Fruit fly (Drosophila melanogaster) whole organism, larva: Measurements from ENCODE around the gene RabX4.

Experiments used
- noc ChIP-seq: fragments of 200-800 bp; sonication (Bioruptor generic); optimal IDR thresholded peaks from 3 replicates; lab custom pipeline; 2019; ENCODE audit warnings: missing biosample characterization, mild to moderate bottlenecking, missing genetic modification characterization, moderate library complexity

RabX4 gene

DNA sequence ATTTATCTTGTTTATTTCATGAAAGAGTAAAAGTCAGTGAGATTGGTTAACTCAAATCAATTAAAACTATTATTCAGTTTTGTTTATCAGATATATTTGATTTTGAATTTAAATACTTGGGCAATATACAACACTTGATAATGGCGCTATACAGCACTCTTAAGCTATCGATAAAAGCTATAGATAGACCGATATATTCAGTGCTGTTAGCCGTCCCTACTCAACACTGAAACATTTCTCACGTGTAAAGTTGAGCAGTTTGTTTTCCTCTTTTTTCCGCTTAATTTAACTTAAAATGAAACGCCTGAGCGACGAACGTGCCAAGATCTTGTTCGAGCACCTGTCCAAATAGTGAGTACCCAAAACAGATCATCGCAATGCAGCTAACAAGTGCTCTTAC is 22.2 kb upstream of the RabX4 start, which contains the start of gene CG7006:
CG7006 (plus strand) TSS at position 208 of the 400 bp plus-strand sequence.
- TF ChIP-seq noc, result no peak

DNA sequence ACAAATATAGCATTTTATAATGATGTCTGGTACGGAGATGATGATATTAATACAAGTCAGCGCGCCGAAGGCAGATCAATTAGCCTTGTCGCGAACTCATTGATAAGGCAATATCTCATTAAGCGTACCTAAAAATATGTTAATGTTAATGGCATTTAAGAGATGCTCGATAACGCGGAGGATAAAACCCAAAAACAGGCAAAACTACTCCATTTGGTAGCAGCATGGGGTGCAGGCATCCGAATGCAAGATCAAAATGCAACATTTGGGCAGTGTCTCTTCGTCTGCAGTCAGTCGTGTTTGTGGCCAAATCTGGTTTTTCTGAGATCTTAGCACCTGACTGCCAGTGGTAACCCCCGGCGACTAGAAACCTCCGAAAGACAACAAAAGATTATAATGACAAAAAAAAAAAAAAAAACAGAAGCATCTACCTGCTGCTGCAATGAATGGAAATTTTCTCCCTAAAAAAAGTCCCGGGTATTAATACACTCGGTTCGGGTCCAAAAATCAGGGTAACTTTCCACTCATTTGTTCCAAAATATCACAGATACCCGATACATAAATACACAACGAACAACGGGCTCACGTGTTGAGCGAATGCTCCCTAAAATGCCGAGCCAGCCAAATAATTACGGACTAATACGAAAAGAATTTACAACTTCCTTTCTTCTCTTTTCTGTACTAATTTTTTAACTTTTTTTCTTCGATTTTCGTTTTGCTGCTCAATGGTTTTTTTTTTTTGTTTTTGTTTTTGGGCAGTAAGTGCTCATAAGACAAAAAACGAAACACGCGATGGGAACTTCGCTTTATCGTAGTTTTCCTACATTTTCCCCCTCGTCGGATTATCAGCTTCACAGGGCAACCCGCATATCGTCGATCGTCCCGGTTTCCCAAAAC is 18.0 kb upstream of the RabX4 start:
- TF ChIP-seq noc, result no peak

- TF ChIP-seq noc, result peak; percentile 56
These were observed 16.9 kb upstream of the RabX4 start for dm6 chr3R:24845148-24845547.

DNA sequence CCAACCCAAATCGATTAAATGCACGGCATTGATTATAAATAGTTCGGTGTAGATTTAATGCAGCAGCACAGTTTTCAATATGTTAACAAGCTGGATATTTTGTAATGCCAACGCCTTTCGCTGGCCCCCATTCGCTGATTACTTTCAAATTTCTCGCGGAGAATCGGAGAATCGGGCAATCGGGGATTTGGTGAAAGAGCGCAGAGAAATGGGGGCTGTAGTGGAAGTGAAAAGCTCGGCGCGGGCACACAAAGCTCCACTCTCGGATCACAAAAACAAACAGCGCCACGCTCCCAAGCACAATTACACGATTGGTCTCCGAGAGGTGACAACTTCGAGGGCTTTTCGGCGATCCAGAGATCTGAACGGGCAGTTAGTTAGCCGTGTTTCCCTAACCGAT is 13.4 kb upstream of the RabX4 start, which contains the start of gene Esp:
Esp (plus strand) TSS at position 301 of the 400 bp plus-strand sequence.
- no peak for TF ChIP-seq noc

- no peak for TF ChIP-seq noc
These were observed 12.9 kb upstream of the RabX4 start, which contains the start of gene CG33658 for dm6 chr3R:24841063-24841462. CG33658 (minus strand) TSS chr3R:24841163.

DNA sequence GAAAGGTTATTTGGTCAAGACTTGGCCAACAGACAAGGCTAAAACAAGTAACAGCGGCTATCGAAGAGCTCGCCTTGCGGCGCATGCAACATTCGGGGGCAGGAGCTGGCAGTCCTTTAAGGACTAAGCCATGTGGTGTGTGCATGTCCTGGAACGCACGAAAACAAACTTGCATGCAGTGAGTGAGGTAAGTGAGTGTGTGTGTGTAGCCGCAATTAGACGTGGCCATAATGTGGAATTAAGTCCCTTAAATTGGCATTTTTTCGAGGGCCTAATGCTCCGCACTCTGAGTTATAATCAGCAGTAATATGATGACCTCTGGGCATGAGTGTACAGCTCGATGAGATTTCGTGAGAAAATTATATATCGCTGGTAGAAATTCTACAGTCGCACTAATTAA is 5.4 kb upstream of the RabX4 start, which contains the start of gene sosie:
sosie (plus strand) TSS at position 301 of the 400 bp plus-strand sequence.
- TF ChIP-seq noc, result no peak

- TF ChIP-seq noc, result no peak
These were observed 1.7 kb upstream of the RabX4 start, which contains the start of the genes Kaz and CG43273 for dm6 chr3R:24829887-24830351. Kaz (minus strand) TSS chr3R:24829959. CG43273 (plus strand) TSS chr3R:24830301.

DNA sequence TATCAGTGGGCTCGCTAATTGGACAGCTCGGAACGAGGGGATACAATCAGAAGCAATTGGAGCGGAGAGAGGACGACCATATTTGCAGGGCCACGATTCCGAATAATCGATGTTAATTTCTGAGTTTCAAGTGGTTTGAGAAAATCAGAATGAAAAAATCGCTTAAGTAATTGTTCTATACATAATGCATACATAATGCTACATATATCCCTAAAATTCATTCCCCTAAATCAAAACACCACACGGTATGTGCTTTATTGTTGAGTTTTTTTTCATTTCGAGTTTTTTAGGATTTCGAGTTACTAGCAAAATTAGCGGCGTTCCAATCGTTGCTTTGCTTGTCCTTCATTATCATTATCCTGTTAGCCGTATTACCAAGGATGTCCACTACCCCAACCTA is 2.7 kb downstream of the RabX4 start, which contains the start of gene niki:
niki (minus strand) TSS at position 101 of the 400 bp plus-strand sequence.
- no peak for TF ChIP-seq noc

- no peak for TF ChIP-seq noc
These were observed 5.1 kb downstream of the RabX4 start for dm6 chr3R:24823061-24823460.

DNA sequence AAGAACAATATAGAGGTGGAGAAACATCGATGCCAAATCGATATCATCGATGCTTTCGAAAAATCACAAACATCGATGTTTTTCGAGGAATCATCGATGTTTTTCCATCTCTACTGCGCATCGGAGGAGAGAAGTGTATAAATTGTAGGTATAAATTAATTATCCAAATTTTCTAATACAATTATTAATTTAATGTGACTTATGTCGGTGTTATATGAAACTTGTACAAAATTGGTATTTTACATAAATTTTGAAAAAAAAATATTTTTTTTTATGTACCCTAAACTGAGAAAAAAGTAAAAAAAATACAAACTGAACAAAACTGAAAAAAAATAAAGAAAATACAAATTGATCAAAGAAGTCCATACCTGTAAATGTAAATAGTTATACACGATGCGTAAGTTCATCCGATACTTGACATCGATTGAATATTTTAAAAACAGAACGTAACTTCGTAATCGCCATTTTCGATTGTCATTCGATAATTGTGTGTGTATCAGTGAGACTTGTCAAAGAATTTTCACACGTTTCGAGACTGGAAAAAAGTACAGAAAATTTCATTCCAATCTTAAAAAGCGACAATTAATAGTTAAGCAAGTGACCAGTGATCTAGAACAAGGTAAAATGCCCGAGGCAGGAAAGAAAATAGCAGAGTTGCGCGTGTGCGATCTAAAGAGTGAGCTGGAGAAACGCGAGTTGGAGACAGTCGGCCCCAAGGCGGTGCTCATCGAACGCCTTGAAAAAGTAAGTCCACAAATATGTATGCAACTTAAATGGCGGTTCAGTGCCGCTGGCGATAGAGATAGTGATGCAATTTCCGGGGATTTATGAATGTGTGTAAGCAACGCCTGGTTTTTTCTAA is 11.0 kb downstream of the RabX4 start, which contains the start of the genes CG5808 and Saf-B:
CG5808 (minus strand) TSS at position 15 of the 862 bp plus-strand sequence.
Saf-B (plus strand) TSS at position 472 of the 862 bp plus-strand sequence.
- no peak for TF ChIP-seq noc

DNA sequence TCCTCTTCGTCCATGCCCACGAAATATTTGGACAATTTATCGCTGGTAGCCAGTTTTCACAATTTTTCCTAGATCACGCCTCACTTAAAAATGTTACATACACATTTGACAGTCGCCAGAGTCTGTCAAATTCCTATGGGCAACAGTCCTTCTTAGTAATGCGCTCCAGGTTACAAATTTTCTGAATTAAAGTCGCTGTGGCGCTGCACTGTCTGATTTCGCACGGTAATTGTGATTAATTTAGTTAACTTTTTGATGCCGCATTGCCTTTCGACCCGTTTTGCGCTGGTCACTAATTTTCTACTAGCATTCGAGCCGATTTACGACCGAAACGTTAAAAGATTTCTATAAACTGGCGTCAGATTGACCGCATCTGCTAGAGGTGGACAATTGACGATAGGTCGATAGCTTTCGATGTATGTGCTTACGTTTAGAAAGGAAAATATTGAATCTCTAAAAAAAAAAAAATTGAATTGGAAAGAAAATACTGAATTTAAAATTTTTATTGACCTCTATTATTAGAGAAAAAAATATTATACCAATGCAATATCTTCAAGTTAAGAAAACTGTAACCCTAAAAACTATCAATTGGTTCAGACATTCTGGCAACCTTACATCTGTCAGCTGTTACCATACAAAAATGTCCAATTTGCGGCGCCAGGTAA is 14.4 kb downstream of the RabX4 start, which contains the start of the genes lili and CG34150:
lili (minus strand) TSS at position 376 of the 665 bp plus-strand sequence.
CG34150 (plus strand) TSS at position 626 of the 665 bp plus-strand sequence.
- peak; percentile 57 for TF ChIP-seq noc

dm6 chr3R:24812987-24813636 is 15.1 kb downstream of the RabX4 start:
- TF ChIP-seq noc, result no peak

- TF ChIP-seq noc, result no peak
These were observed 15.8 kb downstream of the RabX4 start for dm6 chr3R:24812394-24812793.

dm6 chr3R:24810844-24811625 is 17.2 kb downstream of the RabX4 start:
- peak; percentile 96 for TF ChIP-seq noc
